Worm (Caenorhabditis elegans) whole organism, early embryonic: ENCODE data around the gene bcmo-2.

ENCODE experiments used
- B0310.2 ChIP-seq: sonication (generic microtip); optimal IDR thresholded peaks from 2 replicates; lab custom pipeline; 2016; ENCODE audit warnings: mild to moderate bottlenecking, missing genetic modification characterization, missing compliant biosample characterization
- F13C5.2 ChIP-seq: sonication (generic microtip); optimal IDR thresholded peaks from 2 replicates; lab custom pipeline; 2017; ENCODE audit warnings: mild to moderate bottlenecking, missing genetic modification characterization, inconsistent platforms, missing compliant biosample characterization
- aly-1 ChIP-seq: sonication (generic microtip); optimal IDR thresholded peaks from 2 replicates; lab custom pipeline; 2016; ENCODE audit warnings: missing genetic modification characterization, missing compliant biosample characterization
- ama-1 ChIP-seq: fragments of 150-350 bp; optimal IDR thresholded peaks from 2 replicates; lab custom pipeline; 2014
- ets-7 ChIP-seq: sonication (generic microtip); optimal IDR thresholded peaks from 2 replicates; lab custom pipeline; 2016; ENCODE audit warnings: missing genotype, missing genetic modification characterization, missing compliant biosample characterization
- flt-1 ChIP-seq: fragments of 200-800 bp; sonication (Bioruptor generic); IDR thresholded peaks from 2 replicates; pipeline ENCODE4 v1.3.6; 2022; ENCODE audit warnings: missing genetic modification characterization, missing compliant biosample characterization
- hmbx-1 ChIP-seq: sonication (generic microtip); optimal IDR thresholded peaks from 2 replicates; lab custom pipeline; 2016; ENCODE audit warnings: mild to moderate bottlenecking, missing genetic modification characterization, missing compliant biosample characterization
- hnd-1 ChIP-seq: sonication (generic microtip); optimal IDR thresholded peaks from 2 replicates; lab custom pipeline; 2016; ENCODE audit warnings: missing genetic modification characterization, missing compliant biosample characterization
- pes-1 ChIP-seq: fragments of 200-800 bp; sonication (Bioruptor generic); IDR thresholded peaks from 2 replicates; pipeline ENCODE4 v1.3.6; 2022; ENCODE audit warnings: missing genetic modification reagents, missing genetic modification characterization, missing compliant biosample characterization
- scrt-1 ChIP-seq: fragments of 200-800 bp; sonication (Bioruptor generic); IDR thresholded peaks from 2 replicates; pipeline ENCODE4 v1.3.6; 2022; ENCODE audit warnings: missing genetic modification characterization, missing compliant biosample characterization
- sea-1 ChIP-seq: fragments of 200-800 bp; sonication (Bioruptor generic); conservative IDR thresholded peaks from 2 replicates; pipeline ENCODE4 v1.3.6; 2022; ENCODE audit warnings: missing genetic modification characterization, missing compliant biosample characterization
- tbx-11 ChIP-seq: fragments of 200-800 bp; sonication (Bioruptor generic); IDR thresholded peaks from 2 replicates; pipeline ENCODE4 v1.3.6; 2022; ENCODE audit warnings: missing genetic modification characterization, missing compliant biosample characterization
- tbx-37 ChIP-seq: fragments of 200-800 bp; sonication (Bioruptor generic); conservative IDR thresholded peaks from 2 replicates; pipeline ENCODE4 v1.3.6; 2022; ENCODE audit warnings: missing genetic modification reagents, missing genetic modification characterization, missing compliant biosample characterization

DNA sequence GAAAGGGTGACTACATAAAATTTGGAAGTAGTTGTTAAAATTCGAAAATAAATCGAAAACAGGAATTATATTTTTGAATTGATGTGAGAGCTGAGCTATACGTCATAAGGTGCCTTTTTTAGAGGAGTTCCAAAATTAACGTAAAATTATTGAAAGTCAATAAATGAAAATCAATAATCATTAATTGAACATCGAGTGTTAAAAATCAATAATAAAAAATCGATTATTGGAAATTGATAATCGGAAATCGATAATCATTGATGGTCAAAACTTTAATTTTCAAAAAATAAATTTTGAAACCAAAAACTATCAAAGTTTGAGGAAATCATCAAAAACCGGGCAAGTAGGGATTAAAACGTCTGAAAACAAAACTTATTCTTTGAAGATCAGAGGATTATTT is 3.0 kb upstream of the bcmo-2 start:
- TF ChIP-seq ama-1 = no peak
- TF ChIP-seq F13C5.2 (tag; lab: Kevin White, UChicago) = no peak
- no peak for TF ChIP-seq ets-7 (tag; lab: Kevin White, UChicago)
- TF ChIP-seq B0310.2 = no peak
- no peak for TF ChIP-seq flt-1 (GFP tag; lab: Robert Waterston, UW)
- no peak for TF ChIP-seq aly-1 (tag; lab: Kevin White, UChicago)
- TF ChIP-seq sea-1 (GFP tag; lab: Robert Waterston, UW) = no peak
- no peak for TF ChIP-seq hnd-1 (tag; lab: Kevin White, UChicago)
- TF ChIP-seq scrt-1 (GFP tag; lab: Robert Waterston, UW) = no peak
- TF ChIP-seq tbx-11 = no peak
- TF ChIP-seq pes-1 = no peak
- no peak for TF ChIP-seq tbx-37 (GFP tag; lab: Robert Waterston, UW)
- TF ChIP-seq hmbx-1 = no peak
